Worm (Caenorhabditis elegans) whole organism, mixed stage, embryonic: Measurements from ENCODE around the gene F52G3.7.

ENCODE experiments used
- bed-3 ChIP-seq: fragments of 200-800 bp; sonication (Bioruptor generic); optimal IDR thresholded peaks from 3 replicates; lab custom pipeline; 2018; ENCODE audit warnings: mild to moderate bottlenecking, missing genetic modification characterization, moderate library complexity, missing compliant biosample characterization
- blmp-1 ChIP-seq: fragments of 150-350 bp; optimal IDR thresholded peaks from 2 replicates; lab custom pipeline; 2014; ENCODE audit warnings: missing biosample characterization, missing genetic modification characterization
- ceh-39 ChIP-seq: fragments of 150-350 bp; optimal IDR thresholded peaks from 2 replicates; lab custom pipeline; 2014; ENCODE audit warnings: missing biosample characterization, missing genetic modification characterization
- ceh-43 ChIP-seq: fragments of 200-800 bp; sonication (Bioruptor generic); optimal IDR thresholded peaks from 2 replicates; lab custom pipeline; 2018; ENCODE audit warnings: mild to moderate bottlenecking, missing genetic modification characterization, moderate library complexity, missing compliant biosample characterization
- elt-3 ChIP-seq: fragments of 150-350 bp; optimal IDR thresholded peaks from 2 replicates; lab custom pipeline; 2014; ENCODE audit warnings: missing biosample characterization, missing genetic modification characterization
- ham-2 ChIP-seq: fragments of 200-800 bp; sonication (Bioruptor generic); optimal IDR thresholded peaks from 2 replicates; lab custom pipeline; 2018; ENCODE audit warnings: mild to moderate bottlenecking, missing genetic modification characterization, missing compliant biosample characterization
- hlh-1 ChIP-seq: fragments of 150-350 bp; optimal IDR thresholded peaks from 2 replicates; lab custom pipeline; 2014; ENCODE audit warnings: missing biosample characterization, missing genetic modification reagents, missing genetic modification characterization
- lsy-2 ChIP-seq: fragments of 150-350 bp; optimal IDR thresholded peaks from 2 replicates; lab custom pipeline; 2014; ENCODE audit warnings: missing biosample characterization, missing genetic modification characterization
- mab-5 ChIP-seq: fragments of 150-350 bp; optimal IDR thresholded peaks from 2 replicates; lab custom pipeline; 2014; ENCODE audit warnings: missing biosample characterization, missing genetic modification characterization
- mls-2 ChIP-seq: sonication (generic microtip); optimal IDR thresholded peaks from 2 replicates; lab custom pipeline; 2016; ENCODE audit warnings: mild to moderate bottlenecking, missing genetic modification characterization, moderate library complexity, missing compliant biosample characterization
- nhr-2 ChIP-seq: fragments of 150-350 bp; optimal IDR thresholded peaks from 2 replicates; lab custom pipeline; 2014; ENCODE audit warnings: missing biosample characterization, missing genetic modification characterization
- sem-2 ChIP-seq: fragments of 200-800 bp; sonication (Bioruptor generic); optimal IDR thresholded peaks from 2 replicates; lab custom pipeline; 2018; ENCODE audit warnings: mild to moderate bottlenecking, missing genetic modification characterization, missing compliant biosample characterization
- unc-120 ChIP-seq: sonication (generic microtip); optimal IDR thresholded peaks from 2 replicates; lab custom pipeline; 2017; ENCODE audit warnings: missing genetic modification characterization, missing compliant biosample characterization; ENCODE audit not compliant: poor library complexity, severe bottlenecking
- unc-39 ChIP-seq: fragments of 150-350 bp; optimal IDR thresholded peaks from 2 replicates; lab custom pipeline; 2014; ENCODE audit warnings: missing biosample characterization, missing genetic modification characterization

Gene F52G3.7

ce11 chrX:17006843-17007242 is 43.1 kb downstream of the F52G3.7 start:
- TF ChIP-seq ceh-39 (tag; lab: Kevin White, UChicago) (no peak), sem-2 (GFP tag; lab: Kevin White, UChicago) (no peak), nhr-2 (tag; lab: Kevin White, UChicago) (no peak), ham-2 (GFP tag; lab: Kevin White, UChicago) (no peak), unc-120 (no peak), lsy-2 (no peak), elt-3 (tag; lab: Kevin White, UChicago) (no peak), bed-3 (GFP tag; lab: Kevin White, UChicago) (no peak), hlh-1 (tag; lab: Kevin White, UChicago) (no peak), mls-2 (tag; lab: Kevin White, UChicago) (no peak), unc-39 (tag; lab: Kevin White, UChicago) (no peak), blmp-1 (tag; lab: Kevin White, UChicago) (no peak), ceh-43 (GFP tag; lab: Kevin White, UChicago) (no peak), mab-5 (no peak)
- TF ChIP-seq, all 35 proteins: peak for 0

ce11 chrX:17013162-17013561 is 49.4 kb downstream of the F52G3.7 start, which contains the start of gene F35B3.3:
Gene F35B3.3, plus strand, starts transcription at chrX:17013462.
- TF ChIP-seq sem-2 (GFP tag; lab: Kevin White, UChicago), result no peak
- TF ChIP-seq unc-120, result no peak
- TF ChIP-seq unc-39 (tag; lab: Kevin White, UChicago), result no peak
- TF ChIP-seq, all 35 proteins: peak for 0
